Worm (Caenorhabditis elegans): Measurements from ENCODE around the gene ZC168.2.

ce11 chrIV:10699000-10699399 is 28.8 kb upstream of the ZC168.2 start:
- TF ChIP-seq mep-1 (tag; optimal IDR thresholded peaks at IDR 0.05) (no peak), nhr-25 (tag; optimal IDR thresholded peaks at IDR 0.05; ENCODE audit: borderline replicate concordance, insufficient read depth) (no peak), pha-4 (GFP tag; IDR thresholded peaks at IDR 0.05) (no peak), pha-4 (tag; optimal IDR thresholded peaks at IDR 0.05) (no peak), R02D3.7 (tag; optimal IDR thresholded peaks at IDR 0.05) (no peak), snpc-4 (tag; optimal IDR thresholded peaks at IDR 0.05) (no peak), lir-3 (tag; optimal IDR thresholded peaks at IDR 0.05) (no peak), nhr-76 (tag; optimal IDR thresholded peaks at IDR 0.05) (no peak), nhr-11 (tag; optimal IDR thresholded peaks at IDR 0.05) (no peak), D1046.2 (GFP tag; IDR thresholded peaks at IDR 0.05) (no peak), tra-1 (GFP tag; IDR thresholded peaks at IDR 0.05) (no peak), pqm-1 (tag; optimal IDR thresholded peaks at IDR 0.05) (no peak)
